Worm (Caenorhabditis elegans) whole organism, late embryonic: ENCODE data around the gene clp-7.

Source experiments
- T23F11.4 ChIP-seq: fragments of 200-800 bp; sonication (Bioruptor generic); optimal IDR thresholded peaks from 2 replicates; lab custom pipeline; 2018; ENCODE audit warnings: mild to moderate bottlenecking, missing genetic modification characterization, missing compliant biosample characterization
- ceh-14 ChIP-seq: sonication (generic microtip); optimal IDR thresholded peaks from 2 replicates; lab custom pipeline; 2016; ENCODE audit warnings: missing genotype, missing genetic modification characterization, missing compliant biosample characterization
- elt-2 ChIP-seq: sonication (generic microtip); optimal IDR thresholded peaks from 2 replicates; lab custom pipeline; 2016; ENCODE audit warnings: missing genetic modification reagents, missing genetic modification characterization, missing compliant biosample characterization
- fax-1 ChIP-seq: sonication (generic microtip); optimal IDR thresholded peaks from 2 replicates; lab custom pipeline; 2016; ENCODE audit warnings: missing genotype, missing genetic modification characterization, missing compliant biosample characterization
- fkh-10 ChIP-seq: fragments of 150-350 bp; optimal IDR thresholded peaks from 2 replicates; lab custom pipeline; 2014; ENCODE audit warnings: missing biosample characterization, missing genetic modification reagents, missing genetic modification characterization
- hlh-6 ChIP-seq: sonication (generic microtip); optimal IDR thresholded peaks from 2 replicates; lab custom pipeline; 2016; ENCODE audit warnings: missing genotype, missing genetic modification characterization, missing compliant biosample characterization
- lim-6 ChIP-seq: sonication (generic microtip); optimal IDR thresholded peaks from 2 replicates; lab custom pipeline; 2016; ENCODE audit warnings: missing genetic modification characterization, missing compliant biosample characterization
- nfya-1 ChIP-seq: sonication (generic microtip); optimal IDR thresholded peaks from 2 replicates; lab custom pipeline; 2017; ENCODE audit warnings: missing genetic modification characterization, mild to moderate bottlenecking, missing compliant biosample characterization, antibody characterized with exemption, moderate library complexity
- odd-2 ChIP-seq: sonication (generic microtip); optimal IDR thresholded peaks from 2 replicates; lab custom pipeline; 2017; ENCODE audit warnings: antibody characterized with exemption, mild to moderate bottlenecking, missing genetic modification characterization, missing compliant biosample characterization
- pha-4 ChIP-seq: fragments of 150-350 bp; optimal IDR thresholded peaks from 2 replicates; lab custom pipeline; 2018; ENCODE audit warnings: missing biosample characterization, missing genetic modification reagents, missing genetic modification characterization
- rnt-1 ChIP-seq: sonication (generic microtip); optimal IDR thresholded peaks from 2 replicates; lab custom pipeline; 2016; ENCODE audit warnings: missing genetic modification characterization, missing compliant biosample characterization
- sdc-2 ChIP-seq: sonication (generic microtip); optimal IDR thresholded peaks from 2 replicates; lab custom pipeline; 2016; ENCODE audit warnings: missing genotype, missing genetic modification characterization, missing compliant biosample characterization
- unc-3 ChIP-seq, 2 experiments: fragments of 200-800 bp in 1 of 2; sonication (Bioruptor generic) in 1 of 2; sonication (generic microtip) in 1 of 2; conservative IDR thresholded peaks in 1 of 2; optimal IDR thresholded peaks in 1 of 2; 2 replicates each; pipeline versions ENCODE4 v1.3.6 to Lab custom; 2016 to 2022; ENCODE audit warnings: missing compliant biosample characterization in 2 of 2, missing genetic modification characterization in 2 of 2, missing genetic modification reagents in 1 of 2
- zip-5 ChIP-seq: sonication (generic microtip); optimal IDR thresholded peaks from 2 replicates; lab custom pipeline; 2016; ENCODE audit warnings: missing genetic modification characterization, missing compliant biosample characterization

- TF ChIP-seq ceh-14 (tag; lab: Kevin White, UChicago) (no peak), rnt-1 (tag; lab: Kevin White, UChicago) (no peak), zip-5 (tag; lab: Kevin White, UChicago) (no peak), T23F11.4 (GFP tag; lab: Kevin White, UChicago) (no peak), hlh-6 (tag; lab: Kevin White, UChicago) (no peak), unc-3 (GFP tag; conservative IDR thresholded peaks at IDR 0.05; lab: Robert Waterston, UW) (no peak), unc-3 (tag; optimal IDR thresholded peaks at IDR 0.05; lab: Kevin White, UChicago) (no peak), sdc-2 (tag; lab: Kevin White, UChicago) (no peak), fax-1 (tag; lab: Kevin White, UChicago) (no peak), nfya-1 (tag; lab: Kevin White, UChicago) (no peak), odd-2 (tag; lab: Kevin White, UChicago) (no peak), elt-2 (no peak), pha-4 (tag; lab: Kevin White, UChicago) (no peak), lim-6 (tag; lab: Kevin White, UChicago) (no peak), fkh-10 (no peak)
Measured at ce11 chrIV:1389021-1389420, 56.7 kb downstream of the clp-7 start.
